Worm (Caenorhabditis elegans) whole organism, L3 larva: ENCODE results near the gene T04C12.8.

Experiments
- ceh-16 ChIP-seq: sonication (generic microtip); optimal IDR thresholded peaks from 2 replicates; lab custom pipeline; 2017; ENCODE audit warnings: missing biosample characterization, missing genetic modification characterization
- fkh-2 ChIP-seq: fragments of 150-350 bp; optimal IDR thresholded peaks from 2 replicates; lab custom pipeline; 2014; ENCODE audit warnings: missing biosample characterization, missing genetic modification reagents, missing genetic modification characterization
- lin-15B ChIP-seq: fragments of 150-350 bp; optimal IDR thresholded peaks from 2 replicates; lab custom pipeline; 2014; ENCODE audit warnings: missing biosample characterization, missing genetic modification characterization
- lin-39 ChIP-seq: fragments of 150-350 bp; optimal IDR thresholded peaks from 2 replicates; lab custom pipeline; 2018; ENCODE audit warnings: missing biosample characterization, missing genetic modification reagents, missing genetic modification characterization
- nhr-237 ChIP-seq: fragments of 150-350 bp; optimal IDR thresholded peaks from 2 replicates; lab custom pipeline; 2014; ENCODE audit warnings: missing biosample characterization, missing genetic modification characterization
- snpc-4 ChIP-seq: fragments of 150-350 bp; optimal IDR thresholded peaks from 2 replicates; lab custom pipeline; 2014; ENCODE audit warnings: missing biosample characterization, missing genetic modification characterization

DNA sequence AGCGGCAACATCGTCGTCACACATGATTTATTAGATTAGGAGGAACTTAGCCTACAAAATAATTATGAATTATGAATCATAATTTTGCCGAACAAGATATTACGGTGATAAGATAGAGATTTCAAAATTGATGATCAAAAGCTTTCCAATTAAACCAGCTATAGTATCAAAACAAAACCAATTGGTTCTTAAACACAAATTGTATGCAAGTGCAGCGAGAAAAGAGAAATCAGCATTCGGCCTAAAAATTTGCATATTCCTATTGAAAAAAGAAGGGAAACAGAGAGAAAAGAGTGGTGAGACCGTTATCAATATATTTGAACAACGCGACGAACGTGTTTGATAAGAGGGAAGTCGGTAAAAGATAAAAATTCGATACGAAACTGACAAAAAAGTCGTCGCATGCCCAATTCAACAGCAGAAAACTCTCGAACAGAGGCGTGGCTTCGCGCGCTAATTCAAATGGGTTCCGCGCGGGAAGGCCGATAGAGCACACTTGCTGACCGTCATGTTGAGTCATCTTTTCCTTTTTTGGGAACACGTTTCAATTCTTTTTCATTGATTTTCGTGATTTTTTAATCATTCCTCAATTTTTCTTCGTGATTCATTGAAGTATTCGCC is 9.1 kb upstream of the T04C12.8 start, which contains the start of gene act-2:
- no peak for TF ChIP-seq ceh-16
- TF ChIP-seq snpc-4 (tag; lab: Kevin White, UChicago), result peak; percentile 73
- TF ChIP-seq lin-15B (tag; lab: Kevin White, UChicago), result peak; percentile 78
- TF ChIP-seq lin-39 (tag; lab: Kevin White, UChicago), result peak; percentile 74
- no peak for TF ChIP-seq nhr-237 (tag; lab: Kevin White, UChicago)
- no peak for TF ChIP-seq fkh-2
